Fruit fly (Drosophila melanogaster) whole organism, adult: Measurements from ENCODE around the gene wit.

Experiments used
- CG12768 ChIP-seq: fragments of 200-800 bp; sonication (Bioruptor generic); optimal IDR thresholded peaks from 2 replicates; lab custom pipeline; 2017; ENCODE audit warnings: missing biosample characterization, missing genetic modification characterization, mild to moderate bottlenecking, moderate library complexity, missing genetic modification reagents
- CG1620 ChIP-seq: fragments of 200-800 bp; sonication (Bioruptor generic); optimal IDR thresholded peaks from 2 replicates; lab custom pipeline; 2016; ENCODE audit warnings: missing biosample characterization, missing genetic modification characterization
- Hr96 ChIP-seq: fragments of 200-800 bp; sonication (Bioruptor generic); optimal IDR thresholded peaks from 2 replicates; lab custom pipeline; 2016; ENCODE audit warnings: missing biosample characterization, missing genetic modification characterization
- cnc ChIP-seq, 2 experiments: fragments of >200 bp; optimal IDR thresholded peaks; 2 replicates each; lab custom pipeline; 2017
- kay ChIP-seq: fragments of 200-800 bp; sonication (Bioruptor generic); peaks from one replicate; lab custom pipeline; 2016; ENCODE audit warnings: missing biosample characterization, missing genetic modification characterization, borderline replicate concordance
- ovo ChIP-seq: fragments of 200-800 bp; sonication (Bioruptor generic); optimal IDR thresholded peaks from 2 replicates; lab custom pipeline; 2016; ENCODE audit warnings: missing biosample characterization, missing genetic modification characterization
- pad ChIP-seq: fragments of 200-800 bp; sonication (Bioruptor generic); optimal IDR thresholded peaks from 3 replicates; lab custom pipeline; 2017; ENCODE audit warnings: missing biosample characterization, missing genetic modification characterization, mild to moderate bottlenecking, moderate library complexity, missing genetic modification reagents
- toe ChIP-seq: fragments of 200-800 bp; sonication (Bioruptor generic); optimal IDR thresholded peaks from 2 replicates; lab custom pipeline; 2016; ENCODE audit warnings: missing biosample characterization, missing genetic modification characterization

DNA sequence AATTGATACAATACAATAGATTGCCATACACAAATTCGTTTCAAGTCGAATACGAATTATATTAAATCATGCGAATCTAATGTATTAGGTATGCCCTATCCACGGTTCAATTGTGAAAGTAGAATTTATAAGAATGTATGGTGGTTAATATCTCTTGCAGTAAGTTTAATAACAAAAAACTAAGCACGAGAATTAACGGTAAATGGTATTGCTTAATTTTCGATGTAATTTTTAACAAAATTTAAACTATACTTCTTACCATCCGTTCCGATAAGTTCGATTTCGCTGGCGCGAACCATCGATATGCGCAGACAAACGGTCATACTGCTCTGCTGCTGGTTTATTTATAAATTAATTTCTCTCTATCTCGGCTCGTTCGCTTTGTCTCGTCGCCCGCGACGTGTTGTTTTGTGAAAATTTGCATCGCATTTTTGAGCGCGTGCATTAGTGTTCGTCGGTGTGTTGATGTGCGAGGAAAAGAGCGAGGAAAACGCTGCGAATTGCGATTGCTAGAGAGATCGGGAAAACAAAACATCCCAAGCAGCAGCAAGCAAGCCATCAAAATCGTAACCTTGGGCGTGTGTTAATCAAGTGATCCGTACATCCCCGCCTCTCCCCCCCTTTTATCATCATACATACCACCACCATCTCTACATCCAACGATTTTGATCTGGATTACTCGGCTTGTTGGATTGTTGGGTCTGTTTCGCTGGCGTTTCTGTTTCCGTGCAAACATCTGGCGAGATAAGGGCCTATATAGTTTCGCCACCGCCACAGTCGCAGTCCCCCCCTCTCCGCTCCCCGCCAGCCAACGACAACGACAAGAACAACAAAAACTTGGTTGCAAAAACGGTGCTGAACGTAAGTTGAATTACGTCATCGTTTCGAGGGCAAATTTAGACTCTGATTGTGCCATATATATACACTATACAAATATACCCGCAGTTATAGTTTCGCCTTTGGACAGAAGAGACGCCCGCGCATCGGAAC lies 32.0 kb upstream of the wit start, which contains the start of gene Fit1:
- peak; percentile 51 for TF ChIP-seq ovo (GFP tag; lab: Kevin White, UChicago)
- peak; percentile 85 for TF ChIP-seq CG12768 (GFP tag; lab: Kevin White, UChicago)
- TF ChIP-seq CG1620: no peak
- peak; percentile 22 for TF ChIP-seq Hr96 (GFP tag; lab: Kevin White, UChicago)
- no peak for TF ChIP-seq toe (GFP tag; lab: Kevin White, UChicago)
- TF ChIP-seq kay (GFP tag; lab: Kevin White, UChicago): peak; percentile 69
- peak; percentile 37 for TF ChIP-seq pad (GFP tag; lab: Kevin White, UChicago)
- no peak for TF ChIP-seq cnc (optimal IDR thresholded peaks at IDR 0.05; lab: Kevin White, UChicago)
